Fruit fly (Drosophila melanogaster) whole organism, embryonic: Measurements from ENCODE around the gene Ifrd1.

Experiments
- Adf1 ChIP-seq: fragments of 200-800 bp; sonication (Bioruptor generic); IDR thresholded peaks from 2 replicates; pipeline ENCODE4 v1.3.6; 2022; ENCODE audit warnings: missing biosample characterization, missing genetic modification characterization
- Atf3 ChIP-seq: fragments of 200-800 bp; sonication (Bioruptor generic); optimal IDR thresholded peaks from 3 replicates; lab custom pipeline; 2016; ENCODE audit warnings: missing biosample characterization, missing genetic modification characterization
- CG10209 ChIP-seq: fragments of 200-800 bp; sonication (Bioruptor generic); optimal IDR thresholded peaks from 3 replicates; lab custom pipeline; 2017; ENCODE audit warnings: missing biosample characterization, mild to moderate bottlenecking, missing genetic modification characterization, missing genetic modification reagents
- CG11247 ChIP-seq: fragments of 200-800 bp; sonication (Bioruptor generic); IDR thresholded peaks from 2 replicates; pipeline ENCODE4 v1.3.6; 2022; ENCODE audit warnings: missing biosample characterization, missing genetic modification characterization
- CG11723 ChIP-seq: fragments of 200-800 bp; sonication (Bioruptor generic); optimal IDR thresholded peaks from 2 replicates; lab custom pipeline; 2017; ENCODE audit warnings: missing biosample characterization, mild to moderate bottlenecking, missing genetic modification characterization
- CG12155 ChIP-seq: fragments of 200-800 bp; sonication (Bioruptor generic); optimal IDR thresholded peaks from 3 replicates; lab custom pipeline; 2016; ENCODE audit warnings: missing biosample characterization, missing genetic modification characterization
- CG12219 ChIP-seq: fragments of 200-800 bp; sonication (Bioruptor generic); optimal IDR thresholded peaks from 3 replicates; lab custom pipeline; 2018; ENCODE audit warnings: missing biosample characterization, mild to moderate bottlenecking, missing genetic modification characterization
- CG13775 ChIP-seq: fragments of 200-800 bp; sonication (Bioruptor generic); optimal IDR thresholded peaks from 3 replicates; lab custom pipeline; 2017; ENCODE audit warnings: missing biosample characterization, mild to moderate bottlenecking, missing genetic modification characterization
- CG14441 ChIP-seq: fragments of 200-800 bp; sonication (Bioruptor generic); IDR thresholded peaks from 2 replicates; pipeline ENCODE4 v1.3.6; 2022; ENCODE audit warnings: missing biosample characterization, missing genetic modification characterization
- CG15514 ChIP-seq: fragments of 200-800 bp; sonication (Bioruptor generic); optimal IDR thresholded peaks from 3 replicates; lab custom pipeline; 2017; ENCODE audit warnings: missing biosample characterization, missing genetic modification characterization, mild to moderate bottlenecking, moderate library complexity, missing genetic modification reagents
- CG18262 ChIP-seq: fragments of 200-800 bp; optimal IDR thresholded peaks from 3 replicates; lab custom pipeline; 2019; ENCODE audit warnings: missing biosample characterization, mild to moderate bottlenecking, missing genetic modification characterization, moderate library complexity
- CG2712 ChIP-seq: fragments of 200-800 bp; optimal IDR thresholded peaks from 3 replicates; lab custom pipeline; 2019; ENCODE audit warnings: missing biosample characterization, mild to moderate bottlenecking, missing genetic modification characterization, moderate library complexity
- CG3065 ChIP-seq: fragments of 200-800 bp; sonication (Bioruptor generic); optimal IDR thresholded peaks from 2 replicates; lab custom pipeline; 2016; ENCODE audit warnings: missing biosample characterization, missing genetic modification characterization
- CG31224 ChIP-seq: fragments of 200-800 bp; sonication (Bioruptor generic); IDR thresholded peaks from 2 replicates; pipeline ENCODE4 v1.3.6; 2022; ENCODE audit warnings: missing biosample characterization, missing genetic modification characterization
- CG32767 ChIP-seq: fragments of 200-800 bp; sonication (Bioruptor generic); IDR thresholded peaks from 2 replicates; pipeline ENCODE4 v1.3.6; 2022; ENCODE audit warnings: missing biosample characterization, missing genetic modification characterization
- CG4360 ChIP-seq: fragments of 200-800 bp; sonication (Bioruptor generic); IDR thresholded peaks from 2 replicates; pipeline ENCODE4 v1.3.6; 2022; ENCODE audit warnings: missing biosample characterization, missing genetic modification characterization
- CG5953 ChIP-seq: fragments of 200-800 bp; sonication (Bioruptor generic); IDR thresholded peaks from 2 replicates; pipeline ENCODE4 v1.3.6; 2022; ENCODE audit warnings: missing biosample characterization, missing genetic modification characterization
- CG7928 ChIP-seq: fragments of 200-800 bp; sonication (Bioruptor generic); optimal IDR thresholded peaks from 2 replicates; lab custom pipeline; 2017; ENCODE audit warnings: missing biosample characterization, mild to moderate bottlenecking, missing genetic modification characterization
- CG9437 ChIP-seq: fragments of 200-800 bp; sonication (Bioruptor generic); optimal IDR thresholded peaks from 2 replicates; lab custom pipeline; 2018; ENCODE audit warnings: missing biosample characterization, mild to moderate bottlenecking, missing genetic modification characterization
- CG9876 ChIP-seq: fragments of 200-800 bp; sonication (Bioruptor generic); optimal IDR thresholded peaks from 2 replicates; lab custom pipeline; 2016; ENCODE audit warnings: missing biosample characterization, missing genetic modification characterization
- CG9932 ChIP-seq: fragments of 200-800 bp; sonication (Bioruptor generic); IDR thresholded peaks from 2 replicates; pipeline ENCODE4 v1.3.6; 2022; ENCODE audit warnings: missing biosample characterization, missing genetic modification characterization
- CkIIα-i1 ChIP-seq: fragments of 200-800 bp; sonication (Bioruptor generic); IDR thresholded peaks from 2 replicates; pipeline ENCODE4 v1.3.6; 2022; ENCODE audit warnings: missing biosample characterization, missing genetic modification characterization
- Dip3 ChIP-seq: fragments of 200-800 bp; sonication (Bioruptor generic); optimal IDR thresholded peaks from 3 replicates; lab custom pipeline; 2016; ENCODE audit warnings: missing biosample characterization, missing genetic modification characterization
- Dp ChIP-seq: fragments of 200-800 bp; sonication (Bioruptor generic); optimal IDR thresholded peaks from 2 replicates; lab custom pipeline; 2018; ENCODE audit warnings: missing biosample characterization, mild to moderate bottlenecking, missing genetic modification characterization, moderate library complexity
- Fer2 ChIP-seq: fragments of 200-800 bp; sonication (Bioruptor generic); optimal IDR thresholded peaks from 2 replicates; lab custom pipeline; 2018; ENCODE audit warnings: missing biosample characterization, mild to moderate bottlenecking, missing genetic modification characterization, moderate library complexity
- Gug ChIP-seq: fragments of 200-800 bp; sonication (Bioruptor generic); IDR thresholded peaks from 4 replicates; pipeline ENCODE4 v1.3.6; 2022; ENCODE audit warnings: missing biosample characterization, missing genetic modification characterization
- Hr39 ChIP-seq: fragments of >200 bp; optimal IDR thresholded peaks from 2 replicates; lab custom pipeline; 2017
- Hr78 ChIP-seq, 2 experiments: fragments of 200-800 bp in 1 of 2; fragments of >200 bp in 1 of 2; sonication (Bioruptor generic) in 1 of 2; optimal IDR thresholded peaks; 2 replicates each; lab custom pipeline; 2017 to 2019; ENCODE audit warnings: missing biosample characterization in 2 of 2, missing genetic modification characterization in 2 of 2, mild to moderate bottlenecking in 1 of 2, moderate library complexity in 1 of 2
- Jarid2 ChIP-seq: fragments of 200-800 bp; sonication (Bioruptor generic); optimal IDR thresholded peaks from 3 replicates; lab custom pipeline; 2017; ENCODE audit warnings: mild to moderate bottlenecking, missing biosample characterization, missing genetic modification reagents, missing genetic modification characterization
- Med ChIP-seq: fragments of 200-800 bp; sonication (Bioruptor generic); peaks from one replicate; lab custom pipeline; 2016; ENCODE audit warnings: missing biosample characterization, missing genetic modification characterization, mild to moderate bottlenecking, inconsistent platforms, moderate library complexity
- Myb ChIP-seq: fragments of 200-800 bp; sonication (Bioruptor generic); optimal IDR thresholded peaks from 2 replicates; lab custom pipeline; 2016; ENCODE audit warnings: missing biosample characterization, missing genetic modification characterization
- NC2α ChIP-seq: fragments of 200-800 bp; sonication (Bioruptor generic); optimal IDR thresholded peaks from 2 replicates; lab custom pipeline; 2016; ENCODE audit warnings: missing biosample characterization, missing genetic modification characterization
- Scr ChIP-seq: fragments of 200-800 bp; sonication (Bioruptor generic); IDR thresholded peaks from 2 replicates; pipeline ENCODE4 v1.3.6; 2022; ENCODE audit warnings: missing biosample characterization, missing genetic modification characterization; ENCODE audit not compliant: partially characterized antibody
- Sox102F ChIP-seq: fragments of 200-800 bp; sonication (Bioruptor generic); optimal IDR thresholded peaks from 2 replicates; lab custom pipeline; 2018; ENCODE audit warnings: missing biosample characterization, mild to moderate bottlenecking, missing genetic modification characterization, moderate library complexity
- Sry-δ ChIP-seq: fragments of 200-800 bp; sonication (Bioruptor generic); optimal IDR thresholded peaks from 2 replicates; lab custom pipeline; 2016; ENCODE audit warnings: missing biosample characterization, missing genetic modification characterization
- Trl ChIP-seq, 3 experiments: fragments of >200 bp in 2 of 3; fragments of 200-800 bp in 1 of 3; sonication (Bioruptor generic) in 1 of 3; optimal IDR thresholded peaks; 2 replicates in 1 of 3; 3 replicates in 2 of 3; lab custom pipeline; 2016 to 2017; ENCODE audit warnings: missing biosample characterization in 1 of 3, missing genetic modification characterization in 1 of 3
- ci ChIP-seq: fragments of 200-800 bp; sonication (Bioruptor generic); IDR thresholded peaks from 3 replicates; pipeline ENCODE4 v1.3.6; 2022; ENCODE audit warnings: missing biosample characterization, missing genetic modification characterization
- crc ChIP-seq: fragments of 200-800 bp; sonication (Bioruptor generic); optimal IDR thresholded peaks from 2 replicates; lab custom pipeline; 2016; ENCODE audit warnings: missing biosample characterization, missing genetic modification characterization
- da ChIP-seq: fragments of 200-800 bp; sonication (Bioruptor generic); optimal IDR thresholded peaks from 2 replicates; lab custom pipeline; 2016; ENCODE audit warnings: missing biosample characterization, missing genetic modification characterization
- dan ChIP-seq: fragments of 200-800 bp; sonication (Bioruptor generic); IDR thresholded peaks from 2 replicates; pipeline ENCODE4 v1.3.6; 2022; ENCODE audit warnings: missing biosample characterization, missing genetic modification characterization
- disco-r ChIP-seq: fragments of 200-800 bp; sonication (Bioruptor generic); optimal IDR thresholded peaks from 2 replicates; lab custom pipeline; 2016; ENCODE audit warnings: missing biosample characterization, missing genetic modification characterization
- gcm2 ChIP-seq: fragments of 200-800 bp; sonication (Bioruptor generic); optimal IDR thresholded peaks from 2 replicates; lab custom pipeline; 2016; ENCODE audit warnings: missing biosample characterization, missing genetic modification characterization
- ham ChIP-seq: fragments of 200-800 bp; sonication (Bioruptor generic); IDR thresholded peaks from 2 replicates; pipeline ENCODE4 v1.3.6; 2022; ENCODE audit warnings: missing biosample characterization, missing genetic modification characterization
- kni ChIP-seq: fragments of 200-800 bp; sonication (Bioruptor generic); optimal IDR thresholded peaks from 3 replicates; lab custom pipeline; 2017; ENCODE audit warnings: mild to moderate bottlenecking, missing biosample characterization, missing genetic modification reagents, missing genetic modification characterization
- nom ChIP-seq: fragments of 200-800 bp; sonication (Bioruptor generic); optimal IDR thresholded peaks from 2 replicates; lab custom pipeline; 2017; ENCODE audit warnings: missing biosample characterization, missing genetic modification characterization, mild to moderate bottlenecking, moderate library complexity, missing genetic modification reagents
- phol ChIP-seq: fragments of 200-800 bp; sonication (Bioruptor generic); optimal IDR thresholded peaks from 3 replicates; lab custom pipeline; 2018; ENCODE audit warnings: missing biosample characterization, mild to moderate bottlenecking, missing genetic modification characterization, moderate library complexity
- tin ChIP-seq: fragments of 200-800 bp; sonication (Bioruptor generic); optimal IDR thresholded peaks from 3 replicates; lab custom pipeline; 2016; ENCODE audit warnings: missing biosample characterization, missing genetic modification characterization
- trem ChIP-seq: fragments of 200-800 bp; optimal IDR thresholded peaks from 3 replicates; lab custom pipeline; 2019; ENCODE audit warnings: missing biosample characterization, mild to moderate bottlenecking, missing genetic modification characterization, moderate library complexity
- twi ChIP-seq: fragments of 200-800 bp; optimal IDR thresholded peaks from 2 replicates; lab custom pipeline; 2019; ENCODE audit warnings: missing biosample characterization, mild to moderate bottlenecking, missing genetic modification characterization, moderate library complexity
- zfh2 ChIP-seq: fragments of 200-800 bp; sonication (Bioruptor generic); optimal IDR thresholded peaks from 2 replicates; lab custom pipeline; 2016; ENCODE audit warnings: missing biosample characterization, missing genetic modification characterization

The Ifrd1 gene

dm6 chr2L:2874542-2875194, 379 bp upstream of the Ifrd1 start, which contains the start of gene CG8814 (continued):
- TF ChIP-seq Hr78 (GFP tag; optimal IDR thresholded peaks at IDR 0.05; lab: Kevin White, UChicago) (peak in 1 of 2 experiments; percentile 88), Sry-δ (GFP tag; lab: Kevin White, UChicago) (peak; percentile 80), Dp (peak; percentile 68), phol (tag; lab: Kevin White, UChicago) (peak; percentile 88), NC2α (no peak), ci (GFP tag; lab: Robert Waterston, UW) (peak; percentile 54; the same call in 2 of the 3 replicates), Sox102F (GFP tag; lab: Kevin White, UChicago) (peak; percentile 54), Atf3 (GFP tag; lab: Kevin White, UChicago) (peak; percentile 8), ham (GFP tag; lab: Robert Waterston, UW) (no peak), CG10209 (GFP tag; lab: Kevin White, UChicago) (peak; percentile 58), nom (GFP tag; lab: Kevin White, UChicago) (peak; percentile 98), CG31224 (GFP tag; lab: Robert Waterston, UW) (peak; percentile 85), CG12155 (GFP tag; lab: Kevin White, UChicago) (peak; percentile 75), tin (GFP tag; lab: Kevin White, UChicago) (peak; percentile 76), Myb (GFP tag; lab: Kevin White, UChicago) (no peak), trem (tag; lab: Kevin White, UChicago) (peak; percentile 66), disco-r (GFP tag; lab: Kevin White, UChicago) (no peak), Gug (peak; percentile 77; the same call in 3 of the 4 replicates), CG3065 (GFP tag; lab: Kevin White, UChicago) (no peak), CG2712 (peak; percentile 75), Fer2 (tag; lab: Kevin White, UChicago) (peak; percentile 18), CG4360 (GFP tag; lab: Robert Waterston, UW) (0 out of 2 replicates have a peak, but pooled peaks have one; percentile 9), CG12219 (no peak), da (no peak), CG9932 (peak; percentile 90), CG18262 (tag; lab: Kevin White, UChicago) (peak; percentile 69), CG32767 (GFP tag; lab: Robert Waterston, UW) (no peak; the same call in 1 of the 2 replicates), twi (tag; lab: Kevin White, UChicago) (peak; percentile 69), CG14441 (peak; percentile 71), Adf1 (peak; percentile 40), Dip3 (GFP tag; lab: Kevin White, UChicago) (peak; percentile 29), Med (GFP tag; lab: Kevin White, UChicago) (peak; percentile 83), Jarid2 (no peak), dan (GFP tag; lab: Robert Waterston, UW) (no peak), CG13775 (GFP tag; lab: Kevin White, UChicago) (peak; percentile 82), CG15514 (peak; percentile 68), CG9437 (GFP tag; lab: Kevin White, UChicago) (peak; percentile 64), CkIIα-i1 (GFP tag; lab: Robert Waterston, UW) (no peak), Scr (GFP tag; lab: Robert Waterston, UW) (peak; percentile 87), Trl (optimal IDR thresholded peaks at IDR 0.05; lab: Kevin White, UChicago) (peak in 1 of 2 experiments; percentile 63), Trl (GFP tag; optimal IDR thresholded peaks at IDR 0.05; lab: Kevin White, UChicago) (peak; percentile 30), CG11247 (GFP tag; lab: Robert Waterston, UW) (peak; percentile 63; the same call in 1 of the 2 replicates), CG11723 (peak; percentile 31), CG9876 (GFP tag; lab: Kevin White, UChicago) (peak; percentile 0), zfh2 (GFP tag; lab: Kevin White, UChicago) (peak; percentile 48), CG7928 (peak; percentile 90), kni (GFP tag; lab: Kevin White, UChicago) (peak; percentile 33), gcm2 (GFP tag; lab: Kevin White, UChicago) (no peak), CG5953 (GFP tag; lab: Robert Waterston, UW) (no peak), Hr39 (no peak), crc (GFP tag; lab: Kevin White, UChicago) (no peak)
